Worm (Caenorhabditis elegans) whole organism, L4 larva: ENCODE measurements around the gene K04G7.1.
A peak's percentile ranks its signal among the peaks of the same experiment; 100 is the strongest.

ENCODE experiments used
- D1046.2 ChIP-seq: fragments of 200-800 bp; sonication (Bioruptor generic); IDR thresholded peaks from 2 replicates; pipeline ENCODE4 v1.3.6; 2022; ENCODE audit warnings: missing genetic modification characterization, missing compliant biosample characterization
- F37D6.2 ChIP-seq: sonication (generic microtip); optimal IDR thresholded peaks from 2 replicates; lab custom pipeline; 2016; ENCODE audit warnings: mild to moderate bottlenecking, missing genetic modification characterization, missing compliant biosample characterization
- F44E2.7 ChIP-seq: fragments of 200-800 bp; sonication (Bioruptor generic); IDR thresholded peaks from 2 replicates; pipeline ENCODE4 v2.1.2; 2022; ENCODE audit warnings: missing genetic modification characterization, missing compliant biosample characterization
- R02D3.7 ChIP-seq: fragments of 150-350 bp; sonication (generic microtip); optimal IDR thresholded peaks from 3 replicates; lab custom pipeline; 2014; ENCODE audit warnings: missing biosample characterization, missing genetic modification characterization
- aha-1 ChIP-seq: fragments of 150-350 bp; peaks from one replicate; lab custom pipeline; 2014; ENCODE audit warnings: missing biosample characterization, missing genetic modification characterization
- aly-2 ChIP-seq: sonication (generic microtip); optimal IDR thresholded peaks from 2 replicates; lab custom pipeline; 2018; ENCODE audit warnings: missing biosample characterization, missing genetic modification characterization
- ama-1 ChIP-seq: fragments of 150-350 bp; optimal IDR thresholded peaks from 2 replicates; lab custom pipeline; 2014; ENCODE audit warnings: inconsistent platforms, mixed read lengths
- attf-4 ChIP-seq: sonication (generic microtip); optimal IDR thresholded peaks from 3 replicates; lab custom pipeline; 2017; ENCODE audit warnings: missing biosample characterization, missing genetic modification characterization
- ceh-20 ChIP-seq: fragments of 200-800 bp; sonication (Bioruptor generic); IDR thresholded peaks from 2 replicates; pipeline ENCODE4 v1.3.6; 2022; ENCODE audit warnings: missing genetic modification reagents, missing genetic modification characterization, missing compliant biosample characterization
- ceh-28 ChIP-seq: fragments of 150-350 bp; optimal IDR thresholded peaks from 2 replicates; lab custom pipeline; 2014; ENCODE audit warnings: missing biosample characterization, missing genetic modification reagents, missing genetic modification characterization
- ceh-32 ChIP-seq: sonication (generic microtip); optimal IDR thresholded peaks from 2 replicates; lab custom pipeline; 2016; ENCODE audit warnings: mild to moderate bottlenecking, missing genetic modification characterization, missing compliant biosample characterization; ENCODE audit not compliant: poor library complexity
- ceh-82 ChIP-seq: sonication (generic microtip); optimal IDR thresholded peaks from 2 replicates; lab custom pipeline; 2017; ENCODE audit warnings: missing biosample characterization, missing genetic modification characterization
- ctbp-1 ChIP-seq: fragments of 200-800 bp; sonication (Bioruptor generic); IDR thresholded peaks from 2 replicates; pipeline ENCODE4 v1.3.6; 2022; ENCODE audit warnings: missing genetic modification reagents, missing genetic modification characterization, missing compliant biosample characterization
- daf-16 ChIP-seq, 3 experiments: sonication (generic microtip); optimal IDR thresholded peaks; 2 replicates each; lab custom pipeline; 2016 to 2017; ENCODE audit warnings: missing genetic modification characterization in 3 of 3, missing genetic modification reagents in 3 of 3, mild to moderate bottlenecking in 2 of 3, missing compliant biosample characterization in 2 of 3, missing biosample characterization in 1 of 3, moderate library complexity in 1 of 3
- dpl-1 ChIP-seq: fragments of 150-350 bp; optimal IDR thresholded peaks from 2 replicates; lab custom pipeline; 2014; ENCODE audit warnings: missing biosample characterization, missing genetic modification reagents, missing genetic modification characterization
- egl-43 ChIP-seq: fragments of 200-800 bp; sonication (Bioruptor generic); IDR thresholded peaks from 2 replicates; pipeline ENCODE4 v1.3.6; 2022; ENCODE audit warnings: missing genetic modification reagents, missing genetic modification characterization, missing compliant biosample characterization
- hif-1 ChIP-seq, 2 experiments: sonication (generic microtip); optimal IDR thresholded peaks; 2 replicates each; lab custom pipeline; 2016 to 2017; ENCODE audit warnings: missing compliant biosample characterization in 2 of 2, missing genetic modification characterization in 2 of 2, missing genetic modification reagents in 2 of 2, missing genotype in 2 of 2, mild to moderate bottlenecking in 1 of 2
- lin-1 ChIP-seq: fragments of 200-800 bp; sonication (Bioruptor generic); IDR thresholded peaks from 2 replicates; pipeline ENCODE4 v1.3.6; 2022; ENCODE audit warnings: missing genetic modification reagents, missing genetic modification characterization, missing compliant biosample characterization
- madf-5 ChIP-seq, 2 experiments: fragments of 200-800 bp; sonication (Bioruptor generic); IDR thresholded peaks; 2 replicates each; pipeline ENCODE4 v1.3.6; 2022; ENCODE audit warnings: missing compliant biosample characterization in 2 of 2, missing genetic modification characterization in 2 of 2
- mdt-29 ChIP-seq: fragments of 200-800 bp; sonication (Bioruptor generic); IDR thresholded peaks from 2 replicates; pipeline ENCODE4 v1.3.6; 2022; ENCODE audit warnings: missing genetic modification reagents, missing genetic modification characterization, missing compliant biosample characterization
- mep-1 ChIP-seq: fragments of 150-350 bp; sonication (generic microtip); optimal IDR thresholded peaks from 3 replicates; lab custom pipeline; 2014; ENCODE audit warnings: missing biosample characterization, missing genetic modification characterization
- mes-2 ChIP-seq: sonication (generic microtip); optimal IDR thresholded peaks from 2 replicates; lab custom pipeline; 2016; ENCODE audit warnings: missing genotype, mild to moderate bottlenecking, missing genetic modification characterization, missing compliant biosample characterization; ENCODE audit not compliant: poor library complexity, severe bottlenecking
- nhr-102 ChIP-seq: sonication (generic microtip); optimal IDR thresholded peaks from 2 replicates; lab custom pipeline; 2016; ENCODE audit warnings: mild to moderate bottlenecking, missing genetic modification characterization, moderate library complexity, missing compliant biosample characterization
- nhr-11 ChIP-seq: fragments of 150-350 bp; optimal IDR thresholded peaks from 2 replicates; lab custom pipeline; 2014; ENCODE audit warnings: missing biosample characterization, missing genetic modification characterization
- nhr-111 ChIP-seq: fragments of 200-800 bp; sonication (Bioruptor generic); optimal IDR thresholded peaks from 2 replicates; lab custom pipeline; 2018; ENCODE audit warnings: mild to moderate bottlenecking, missing genetic modification characterization, missing compliant biosample characterization
- nhr-237 ChIP-seq: sonication (generic microtip); optimal IDR thresholded peaks from 2 replicates; lab custom pipeline; 2017; ENCODE audit warnings: missing biosample characterization, missing genetic modification characterization
- nhr-41 ChIP-seq: fragments of 200-800 bp; sonication (Bioruptor generic); IDR thresholded peaks from 2 replicates; pipeline ENCODE4 v1.3.6; 2022; ENCODE audit warnings: missing genetic modification reagents, missing genetic modification characterization, missing compliant biosample characterization
- nhr-42 ChIP-seq: fragments of 200-800 bp; sonication (Bioruptor generic); IDR thresholded peaks from 2 replicates; pipeline ENCODE4 v1.3.6; 2022; ENCODE audit warnings: missing genetic modification characterization, missing compliant biosample characterization
- saeg-2 ChIP-seq: fragments of 200-800 bp; sonication (Bioruptor generic); IDR thresholded peaks from 2 replicates; pipeline ENCODE4 v1.3.6; 2022; ENCODE audit warnings: missing genetic modification reagents, missing genetic modification characterization, missing compliant biosample characterization
- tra-1 ChIP-seq: fragments of 200-800 bp; sonication (Bioruptor generic); IDR thresholded peaks from 2 replicates; pipeline ENCODE4 v1.3.6; 2022; ENCODE audit warnings: missing genetic modification reagents, missing genetic modification characterization, missing compliant biosample characterization
- unc-62 ChIP-seq, 3 experiments: fragments of 150-350 bp in 1 of 3; sonication (generic microtip); optimal IDR thresholded peaks in 2 of 3; peaks in 1 of 3; 1 replicate in 1 of 3; 2 replicates in 2 of 3; lab custom pipeline; 2014 to 2017; ENCODE audit warnings: missing biosample characterization in 3 of 3, missing genetic modification characterization in 3 of 3, missing genetic modification reagents in 3 of 3, missing genotype in 1 of 3
- zag-1 ChIP-seq: fragments of 150-350 bp; optimal IDR thresholded peaks from 2 replicates; lab custom pipeline; 2014; ENCODE audit warnings: missing biosample characterization, missing genetic modification characterization
- zip-11 ChIP-seq: fragments of 200-800 bp; sonication (Bioruptor generic); IDR thresholded peaks from 2 replicates; pipeline ENCODE4 v1.3.6; 2022; ENCODE audit warnings: missing genetic modification characterization, missing compliant biosample characterization
- ztf-7 ChIP-seq: fragments of 150-350 bp; optimal IDR thresholded peaks from 2 replicates; lab custom pipeline; 2014; ENCODE audit warnings: missing biosample characterization, missing genetic modification characterization

Gene K04G7.1

ce11 chrIII:7155631-7156030 lies 6.9 kb upstream of the K04G7.1 start (continued):
- TF ChIP-seq lin-1 (GFP tag; lab: Robert Waterston, UW) (peak; percentile 95), saeg-2 (GFP tag; lab: Robert Waterston, UW) (peak; percentile 83), ceh-28 (tag; lab: Kevin White, UChicago) (peak; percentile 27), aly-2 (tag; lab: Kevin White, UChicago) (no peak), F44E2.7 (no peak), zag-1 (tag; lab: Kevin White, UChicago) (no peak), ceh-20 (GFP tag; lab: Robert Waterston, UW) (peak; percentile 86), mep-1 (tag; lab: Kevin White, UChicago) (peak; percentile 94), aha-1 (tag; lab: Kevin White, UChicago) (peak; percentile 93), R02D3.7 (tag; lab: Kevin White, UChicago) (no peak), hif-1 (tag; optimal IDR thresholded peaks at IDR 0.05; lab: Kevin White, UChicago) (peak; percentile 23 to 82), daf-16 (GFP tag; optimal IDR thresholded peaks at IDR 0.05; lab: Kevin White, UChicago) (peak; percentile 52 to 75), daf-16 (tag; optimal IDR thresholded peaks at IDR 0.05; lab: Kevin White, UChicago) (peak; percentile 82), zip-11 (GFP tag; lab: Robert Waterston, UW) (no peak), ctbp-1 (GFP tag; lab: Robert Waterston, UW) (peak; percentile 97), dpl-1 (GFP tag; lab: Kevin White, UChicago) (peak; percentile 74), ceh-82 (tag; lab: Kevin White, UChicago) (no peak), nhr-41 (GFP tag; lab: Robert Waterston, UW) (no peak), unc-62 (GFP tag; optimal IDR thresholded peaks at IDR 0.05 in 1 of 2; lab: Kevin White, UChicago) (peak in 1 of 2 experiments; percentile 96), unc-62 (tag; optimal IDR thresholded peaks at IDR 0.05; lab: Kevin White, UChicago) (no peak), ceh-32 (tag; lab: Kevin White, UChicago) (peak; percentile 43), nhr-102 (peak; percentile 82), attf-4 (tag; lab: Kevin White, UChicago) (no peak), nhr-11 (tag; lab: Kevin White, UChicago) (peak; percentile 81), nhr-237 (tag; lab: Kevin White, UChicago) (peak; percentile 2), nhr-42 (GFP tag; lab: Robert Waterston, UW) (peak; percentile 70; the same call in 1 of the 2 replicates), mes-2 (tag; lab: Kevin White, UChicago) (peak; percentile 85), ztf-7 (tag; lab: Kevin White, UChicago) (no peak), madf-5 (GFP tag; IDR thresholded peaks at IDR 0.05; lab: Robert Waterston, UW) (no peak), mdt-29 (GFP tag; lab: Robert Waterston, UW) (peak; percentile 77), egl-43 (GFP tag; lab: Robert Waterston, UW) (peak; percentile 81)
- TF ChIP-seq, all 104 proteins: peak for 62

ce11 chrIII:7158709-7159108 lies 3.8 kb upstream of the K04G7.1 start, which contains the start of gene nuo-4:
Gene nuo-4, minus strand, starts transcription at chrIII:7158809.
- peak; percentile 28 for TF ChIP-seq ama-1 (lab: Kevin White, UChicago)
- TF ChIP-seq lin-1 (GFP tag; lab: Robert Waterston, UW): no peak
- TF ChIP-seq R02D3.7 (tag; lab: Kevin White, UChicago): no peak
- no peak for TF ChIP-seq D1046.2 (GFP tag; lab: Robert Waterston, UW)
- no peak for TF ChIP-seq F37D6.2
- TF ChIP-seq nhr-111 (GFP tag; lab: Kevin White, UChicago): no peak
- TF ChIP-seq, all 104 proteins: peak for 1

- no peak for TF ChIP-seq nhr-102
- peak in 1 of 2 experiments; percentile 64 for TF ChIP-seq unc-62 (GFP tag; optimal IDR thresholded peaks at IDR 0.05 in 1 of 2; lab: Kevin White, UChicago)
- TF ChIP-seq unc-62 (tag; optimal IDR thresholded peaks at IDR 0.05; lab: Kevin White, UChicago): no peak
- TF ChIP-seq aha-1 (tag; lab: Kevin White, UChicago): peak; percentile 66
- TF ChIP-seq, all 104 proteins: peak for 2
These were observed 3.3 kb upstream of the K04G7.1 start for ce11 chrIII:7159246-7159645.

- TF ChIP-seq tra-1: no peak
These were observed 1.5 kb upstream of the K04G7.1 start, which contains the start of gene rnp-7 for ce11 chrIII:7161055-7161454. Gene rnp-7, minus strand, starts transcription at chrIII:7161155.
